Worm (Caenorhabditis elegans) whole organism, midembryonic: ENCODE results near the gene srh-83.

Experiments
- cog-1 ChIP-seq: sonication (generic microtip); optimal IDR thresholded peaks from 2 replicates; lab custom pipeline; 2016; ENCODE audit warnings: missing genetic modification characterization, missing compliant biosample characterization
- flt-1 ChIP-seq: fragments of 200-800 bp; sonication (Bioruptor generic); IDR thresholded peaks from 2 replicates; pipeline ENCODE4 v1.3.6; 2022; ENCODE audit warnings: missing genetic modification characterization, missing compliant biosample characterization
- ref-1 ChIP-seq: fragments of 200-800 bp; sonication (Bioruptor generic); conservative IDR thresholded peaks from 2 replicates; pipeline ENCODE4 v1.3.6; 2022; ENCODE audit warnings: missing genetic modification reagents, missing genetic modification characterization, missing compliant biosample characterization
- tab-1 ChIP-seq: fragments of 200-800 bp; sonication (Bioruptor generic); IDR thresholded peaks from 2 replicates; pipeline ENCODE4 v1.3.6; 2022; ENCODE audit warnings: missing genetic modification characterization, missing compliant biosample characterization

DNA sequence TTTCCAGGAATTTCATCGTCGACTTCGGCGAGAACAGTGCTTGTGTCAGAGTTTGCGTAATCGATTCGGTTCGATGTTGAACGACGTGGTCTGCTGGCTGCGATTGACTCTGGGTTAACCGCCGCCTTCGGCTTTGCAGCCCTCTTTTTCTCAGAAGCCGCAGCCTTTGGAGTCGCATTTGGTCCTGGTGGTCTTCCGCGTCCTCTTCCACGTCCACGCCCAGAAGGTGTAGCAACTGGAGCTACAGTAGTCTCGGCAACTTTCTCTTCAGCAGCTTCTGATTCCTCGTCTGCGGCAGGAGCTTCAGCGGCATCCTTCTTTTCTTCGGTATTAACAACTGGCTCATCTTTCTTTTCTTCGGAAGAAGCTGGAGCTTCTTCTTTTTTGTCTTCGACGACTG, 30.5 kb downstream of the srh-83 start:
- TF ChIP-seq tab-1 (GFP tag; lab: Robert Waterston, UW) (no peak), cog-1 (tag; lab: Kevin White, UChicago) (no peak), flt-1 (GFP tag; lab: Robert Waterston, UW) (no peak), ref-1 (GFP tag; lab: Robert Waterston, UW) (no peak)
